Worm (Caenorhabditis elegans) whole organism, L1 larva: Measurements from ENCODE around the gene ufl-1.

ENCODE experiments used
- C04F5.9 ChIP-seq: sonication (generic microtip); optimal IDR thresholded peaks from 2 replicates; lab custom pipeline; 2016; ENCODE audit warnings: missing genetic modification characterization, missing compliant biosample characterization
- F16B12.6 ChIP-seq: fragments of 150-350 bp; optimal IDR thresholded peaks from 2 replicates; lab custom pipeline; 2014; ENCODE audit warnings: missing biosample characterization, missing genetic modification characterization
- aha-1 ChIP-seq: fragments of 150-350 bp; optimal IDR thresholded peaks from 2 replicates; lab custom pipeline; 2014; ENCODE audit warnings: missing biosample characterization, missing genetic modification characterization
- alr-1 ChIP-seq: fragments of 200-800 bp; sonication (Bioruptor generic); optimal IDR thresholded peaks from 2 replicates; lab custom pipeline; 2018; ENCODE audit warnings: borderline replicate concordance, mild to moderate bottlenecking, missing genetic modification characterization, missing compliant biosample characterization
- aly-2 ChIP-seq: fragments of 150-350 bp; optimal IDR thresholded peaks from 2 replicates; lab custom pipeline; 2014; ENCODE audit warnings: missing biosample characterization, missing genetic modification characterization
- ceh-8 ChIP-seq: fragments of 200-800 bp; sonication (Bioruptor generic); optimal IDR thresholded peaks from 2 replicates; lab custom pipeline; 2018; ENCODE audit warnings: mild to moderate bottlenecking, missing genetic modification characterization, moderate library complexity, missing compliant biosample characterization
- ceh-82 ChIP-seq, 3 experiments: fragments of 150-350 bp in 1 of 3; sonication (generic microtip) in 2 of 3; optimal IDR thresholded peaks; 2 replicates each; lab custom pipeline; 2014 to 2017; ENCODE audit warnings: missing biosample characterization in 3 of 3, missing genetic modification characterization in 3 of 3
- ceh-90 ChIP-seq: sonication (generic microtip); optimal IDR thresholded peaks from 2 replicates; lab custom pipeline; 2016; ENCODE audit warnings: missing genetic modification characterization, missing compliant biosample characterization
- ces-1 ChIP-seq: fragments of 150-350 bp; optimal IDR thresholded peaks from 2 replicates; lab custom pipeline; 2014; ENCODE audit warnings: missing biosample characterization, missing genetic modification reagents, missing genetic modification characterization
- dpl-1 ChIP-seq, 3 experiments: fragments of 150-350 bp in 2 of 3; sonication (generic microtip) in 1 of 3; optimal IDR thresholded peaks; 2 replicates each; lab custom pipeline; 2014 to 2017; ENCODE audit warnings: missing biosample characterization in 3 of 3, missing genetic modification characterization in 3 of 3, missing genetic modification reagents in 3 of 3
- dsc-1 ChIP-seq: sonication (generic microtip); optimal IDR thresholded peaks from 2 replicates; lab custom pipeline; 2016; ENCODE audit warnings: mild to moderate bottlenecking, missing genetic modification characterization, missing compliant biosample characterization
- efl-1 ChIP-seq, 4 experiments: fragments of 150-350 bp; optimal IDR thresholded peaks in 3 of 4; peaks in 1 of 4; 1 replicate in 1 of 4; 2 replicates in 3 of 4; lab custom pipeline; 2014; ENCODE audit warnings: missing biosample characterization in 2 of 4, missing genetic modification characterization in 2 of 4, missing genetic modification reagents in 2 of 4
- egl-27 ChIP-seq, 2 experiments: fragments of 150-350 bp in 1 of 2; sonication (generic microtip); optimal IDR thresholded peaks; 3 replicates each; lab custom pipeline; 2017 to 2018; ENCODE audit warnings: missing biosample characterization in 2 of 2, missing genetic modification characterization in 2 of 2, missing genetic modification reagents in 2 of 2
- elt-3 ChIP-seq, 6 experiments: fragments of 150-350 bp in 1 of 6; sonication (generic microtip); optimal IDR thresholded peaks; 2 replicates each; lab custom pipeline; 2017 to 2018; ENCODE audit warnings: missing biosample characterization in 6 of 6, missing genetic modification characterization in 6 of 6, inconsistent platforms in 1 of 6
- ets-5 ChIP-seq: fragments of 200-800 bp; sonication (Bioruptor generic); IDR thresholded peaks from 2 replicates; pipeline ENCODE4 v1.3.6; 2022; ENCODE audit warnings: missing genetic modification characterization, missing compliant biosample characterization
- fkh-8 ChIP-seq: sonication (generic microtip); optimal IDR thresholded peaks from 2 replicates; lab custom pipeline; 2016; ENCODE audit warnings: mild to moderate bottlenecking, missing genetic modification characterization, missing compliant biosample characterization
- grh-1 ChIP-seq: fragments of 200-800 bp; sonication (Bioruptor generic); IDR thresholded peaks from 2 replicates; pipeline ENCODE4 v1.3.6; 2022; ENCODE audit warnings: missing genetic modification reagents, missing genetic modification characterization, missing compliant biosample characterization
- jun-1 ChIP-seq: fragments of 150-350 bp; optimal IDR thresholded peaks from 2 replicates; lab custom pipeline; 2014; ENCODE audit warnings: missing biosample characterization, missing genetic modification reagents, missing genetic modification characterization
- lin-13 ChIP-seq: fragments of 150-350 bp; optimal IDR thresholded peaks from 2 replicates; lab custom pipeline; 2014; ENCODE audit warnings: missing biosample characterization, missing genetic modification reagents, missing genetic modification characterization
- lin-15B ChIP-seq: fragments of 150-350 bp; sonication (generic microtip); optimal IDR thresholded peaks from 3 replicates; lab custom pipeline; 2014; ENCODE audit warnings: missing biosample characterization, missing genetic modification characterization
- lin-35 ChIP-seq, 2 experiments: fragments of 150-350 bp; optimal IDR thresholded peaks; 2 replicates each; lab custom pipeline; 2014; ENCODE audit warnings: missing biosample characterization in 2 of 2, missing genetic modification characterization in 2 of 2, missing genetic modification reagents in 2 of 2
- lsy-2 ChIP-seq, 2 experiments: fragments of 150-350 bp; optimal IDR thresholded peaks; 2 replicates each; lab custom pipeline; 2014; ENCODE audit warnings: missing biosample characterization in 2 of 2, missing genetic modification characterization in 2 of 2
- mef-2 ChIP-seq: fragments of 150-350 bp; optimal IDR thresholded peaks from 2 replicates; lab custom pipeline; 2014; ENCODE audit warnings: missing biosample characterization, missing genetic modification characterization
- mep-1 ChIP-seq: fragments of 150-350 bp; optimal IDR thresholded peaks from 2 replicates; lab custom pipeline; 2014; ENCODE audit warnings: missing biosample characterization, missing genetic modification characterization
- nhr-237 ChIP-seq: fragments of 150-350 bp; optimal IDR thresholded peaks from 2 replicates; lab custom pipeline; 2014; ENCODE audit warnings: missing biosample characterization, missing genetic modification characterization
- nhr-76 ChIP-seq: sonication (generic microtip); optimal IDR thresholded peaks from 2 replicates; lab custom pipeline; 2017; ENCODE audit warnings: missing biosample characterization, missing genetic modification characterization
- nhr-77 ChIP-seq: fragments of 150-350 bp; optimal IDR thresholded peaks from 2 replicates; lab custom pipeline; 2014; ENCODE audit warnings: missing biosample characterization, missing genetic modification characterization
- nhr-85 ChIP-seq: sonication (generic microtip); peaks from one replicate; lab custom pipeline; 2016; ENCODE audit warnings: missing genetic modification characterization, inconsistent platforms, missing compliant biosample characterization
- swsn-7 ChIP-seq: sonication (generic microtip); optimal IDR thresholded peaks from 2 replicates; lab custom pipeline; 2016; ENCODE audit warnings: missing genetic modification characterization, missing compliant biosample characterization
- unc-30 ChIP-seq: sonication (generic microtip); optimal IDR thresholded peaks from 2 replicates; lab custom pipeline; 2017; ENCODE audit warnings: missing biosample characterization, missing genetic modification characterization
- unc-86 ChIP-seq: sonication (generic microtip); optimal IDR thresholded peaks from 2 replicates; lab custom pipeline; 2016; ENCODE audit warnings: missing genetic modification characterization, missing compliant biosample characterization
- zag-1 ChIP-seq: fragments of 150-350 bp; optimal IDR thresholded peaks from 2 replicates; lab custom pipeline; 2014; ENCODE audit warnings: missing biosample characterization, missing genetic modification characterization
- zip-4 ChIP-seq: fragments of 200-800 bp; sonication (Bioruptor generic); optimal IDR thresholded peaks from 2 replicates; lab custom pipeline; 2018; ENCODE audit warnings: mild to moderate bottlenecking, missing genetic modification characterization, moderate library complexity, missing compliant biosample characterization
- ztf-4 ChIP-seq: fragments of 150-350 bp; optimal IDR thresholded peaks from 2 replicates; lab custom pipeline; 2014; ENCODE audit warnings: missing biosample characterization, missing genetic modification characterization

Gene ufl-1

ce11 chrIV:6991070-6991469 lies 45.6 kb downstream of the ufl-1 start:
- TF ChIP-seq jun-1 (tag; lab: Kevin White, UChicago) (no peak), ets-5 (GFP tag; lab: Robert Waterston, UW) (no peak), ceh-82 (tag; optimal IDR thresholded peaks at IDR 0.05; lab: Kevin White, UChicago) (no peak), nhr-76 (tag; lab: Kevin White, UChicago) (no peak), mef-2 (tag; lab: Kevin White, UChicago) (no peak), aha-1 (no peak), ceh-8 (GFP tag; lab: Kevin White, UChicago) (no peak), ces-1 (GFP tag; lab: Kevin White, UChicago) (no peak), unc-86 (tag; lab: Kevin White, UChicago) (no peak), grh-1 (GFP tag; lab: Robert Waterston, UW) (no peak), aly-2 (tag; lab: Kevin White, UChicago) (no peak), C04F5.9 (no peak), ztf-4 (no peak), F16B12.6 (tag; lab: Kevin White, UChicago) (no peak), dsc-1 (tag; lab: Kevin White, UChicago) (no peak)
- TF ChIP-seq, all 84 proteins: peak for 0

DNA sequence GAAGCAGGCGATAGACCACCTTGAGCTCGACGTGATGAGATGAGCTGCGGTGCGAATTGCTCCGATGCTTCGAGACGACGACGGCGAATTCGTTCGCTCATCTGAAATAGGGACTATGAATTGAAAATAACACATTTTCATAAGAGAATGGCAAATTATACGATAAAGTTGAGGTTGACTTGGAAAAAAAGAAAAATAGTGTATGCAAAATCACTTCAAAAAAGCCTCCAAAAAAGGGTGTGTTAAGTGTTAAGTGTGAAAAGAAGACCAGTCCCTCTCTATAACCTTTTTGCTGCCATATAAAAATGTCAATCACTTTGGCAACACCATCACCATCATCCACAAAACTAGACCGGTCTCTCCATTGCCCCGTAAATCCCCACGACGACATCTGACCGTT lies 49.8 kb downstream of the ufl-1 start, which contains the start of gene prkl-1:
Gene prkl-1 (minus strand): TSS at position 101 of the 400 bp plus-strand sequence.
- TF ChIP-seq unc-30 (tag; lab: Kevin White, UChicago) (no peak), lin-13 (GFP tag; lab: Kevin White, UChicago) (no peak), zip-4 (GFP tag; lab: Kevin White, UChicago) (no peak), lsy-2 (tag; optimal IDR thresholded peaks at IDR 0.05; lab: Kevin White, UChicago) (no peak), zag-1 (no peak), lin-35 (GFP tag; optimal IDR thresholded peaks at IDR 0.05; lab: Kevin White, UChicago) (no peak), egl-27 (tag; optimal IDR thresholded peaks at IDR 0.05; lab: Kevin White, UChicago) (no peak), dpl-1 (GFP tag; optimal IDR thresholded peaks at IDR 0.05; lab: Kevin White, UChicago) (no peak), elt-3 (tag; optimal IDR thresholded peaks at IDR 0.05; lab: Kevin White, UChicago) (no peak), mef-2 (tag; lab: Kevin White, UChicago) (no peak), jun-1 (tag; lab: Kevin White, UChicago) (no peak), nhr-237 (tag; lab: Kevin White, UChicago) (no peak), ceh-90 (tag; lab: Kevin White, UChicago) (no peak)

DNA sequence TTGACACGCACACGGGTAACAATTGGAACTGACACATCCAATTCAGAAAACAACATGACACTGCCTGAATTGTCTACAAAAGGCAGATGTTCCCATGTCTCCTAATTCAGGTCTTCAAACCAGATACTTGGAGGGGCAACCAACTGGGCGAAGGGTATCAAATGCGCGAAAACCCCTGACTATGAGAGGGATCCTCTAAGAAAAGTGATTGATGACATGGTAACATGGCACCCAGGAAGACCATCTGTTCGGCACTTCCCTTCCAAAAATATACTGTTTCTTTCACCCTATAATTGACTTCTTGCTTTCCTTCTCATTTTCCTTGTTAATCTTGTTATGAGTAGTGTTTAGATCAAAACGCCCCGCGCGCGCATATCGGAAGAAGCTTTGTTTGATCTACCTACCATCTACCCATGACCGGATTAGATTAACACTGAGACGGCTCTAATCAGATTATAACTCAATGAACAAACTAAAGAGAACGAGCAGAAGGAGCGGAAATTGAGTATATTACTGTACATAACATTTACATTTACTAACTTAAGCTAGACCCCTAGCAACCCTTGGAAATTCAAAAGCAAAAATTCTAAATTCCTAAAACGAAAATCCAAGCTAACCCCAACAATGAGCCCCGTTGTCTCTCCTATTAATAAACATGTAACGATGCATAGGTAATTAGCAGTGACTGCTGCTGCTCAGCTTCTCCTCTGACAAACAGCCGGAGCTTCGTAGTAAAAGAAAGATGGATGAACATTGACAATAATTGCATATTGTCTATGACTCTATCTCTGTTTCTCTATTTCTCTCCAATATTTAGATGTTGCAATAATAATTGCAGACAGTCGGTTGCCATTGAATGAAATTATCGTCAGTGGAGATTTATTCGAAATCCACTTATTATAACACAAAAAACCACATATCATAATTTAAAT lies 51.9 kb downstream of the ufl-1 start:
- TF ChIP-seq nhr-76 (tag; lab: Kevin White, UChicago) (no peak), alr-1 (tag; lab: Kevin White, UChicago) (no peak), nhr-85 (tag; lab: Kevin White, UChicago) (peak; percentile 57), efl-1 (optimal IDR thresholded peaks at IDR 0.05; lab: Kevin White, UChicago) (no peak), efl-1 (GFP tag; optimal IDR thresholded peaks at IDR 0.05 in 1 of 2; lab: Kevin White, UChicago) (peak in 1 of 2 experiments; percentile 40), mef-2 (tag; lab: Kevin White, UChicago) (no peak), mep-1 (no peak), fkh-8 (no peak), zag-1 (no peak), nhr-77 (no peak), lin-15B (tag; lab: Kevin White, UChicago) (no peak), swsn-7 (no peak), aha-1 (no peak)
